Worm (Caenorhabditis elegans) whole organism, young adult: ENCODE data around the gene fbxb-53.

Experiments used
- bed-1 ChIP-seq: fragments of 200-800 bp; sonication (Bioruptor generic); IDR thresholded peaks from 2 replicates; pipeline ENCODE4 v1.3.6; 2022; ENCODE audit warnings: missing genetic modification reagents, missing genetic modification characterization, missing compliant biosample characterization
- efl-1 ChIP-seq: fragments of 150-350 bp; optimal IDR thresholded peaks from 2 replicates; lab custom pipeline; 2014; ENCODE audit warnings: missing biosample characterization, missing genetic modification reagents, missing genetic modification characterization
- ekl-4 ChIP-seq: fragments of 200-800 bp; sonication (Bioruptor generic); IDR thresholded peaks from 2 replicates; pipeline ENCODE4 v1.3.6; 2022; ENCODE audit warnings: missing genetic modification reagents, missing genetic modification characterization, missing compliant biosample characterization
- fkh-3 ChIP-seq: sonication (generic microtip); optimal IDR thresholded peaks from 2 replicates; lab custom pipeline; 2016; ENCODE audit warnings: mild to moderate bottlenecking, missing genetic modification characterization, missing compliant biosample characterization
- him-1 ChIP-seq: sonication (generic microtip); optimal IDR thresholded peaks from 2 replicates; lab custom pipeline; 2016; ENCODE audit warnings: missing genotype, missing genetic modification reagents, missing genetic modification characterization, missing compliant biosample characterization
- madf-8 ChIP-seq: fragments of 200-800 bp; sonication (Bioruptor generic); conservative IDR thresholded peaks from 2 replicates; pipeline ENCODE4 v1.3.6; 2022; ENCODE audit warnings: missing genetic modification reagents, missing genetic modification characterization, missing compliant biosample characterization
- mcd-1 ChIP-seq: fragments of 200-800 bp; sonication (Bioruptor generic); IDR thresholded peaks from 2 replicates; pipeline ENCODE4 v1.3.6; 2022; ENCODE audit warnings: missing genetic modification reagents, missing genetic modification characterization, missing compliant biosample characterization
- pha-4 ChIP-seq: fragments of 150-350 bp; sonication (generic microtip); optimal IDR thresholded peaks from 2 replicates; lab custom pipeline; 2014; ENCODE audit warnings: missing biosample characterization, missing genetic modification reagents, missing genetic modification characterization
- tlf-1 ChIP-seq: fragments of 200-800 bp; sonication (Bioruptor generic); optimal IDR thresholded peaks from 2 replicates; lab custom pipeline; 2018; ENCODE audit warnings: mild to moderate bottlenecking, missing genetic modification characterization, missing compliant biosample characterization
- unc-130 ChIP-seq: sonication (generic microtip); optimal IDR thresholded peaks from 2 replicates; lab custom pipeline; 2016; ENCODE audit warnings: missing genetic modification reagents, missing genetic modification characterization, missing compliant biosample characterization
- xnd-1 ChIP-seq: sonication (generic microtip); optimal IDR thresholded peaks from 2 replicates; lab custom pipeline; 2016; ENCODE audit warnings: missing genotype, missing genetic modification reagents, missing genetic modification characterization, missing compliant biosample characterization
- ztf-25 ChIP-seq: fragments of 200-800 bp; sonication (Bioruptor generic); IDR thresholded peaks from 2 replicates; pipeline ENCODE4 v1.3.6; 2022; ENCODE audit warnings: missing genetic modification reagents, missing genetic modification characterization, missing compliant biosample characterization
- ztf-6 ChIP-seq: fragments of 200-800 bp; sonication (Bioruptor generic); IDR thresholded peaks from 2 replicates; pipeline ENCODE4 v1.3.6; 2022; ENCODE audit warnings: missing genetic modification reagents, missing genetic modification characterization, missing compliant biosample characterization

ce11 chrII:1742535-1742934 lies 14.1 kb upstream of the fbxb-53 start, which contains the start of gene F36H5.12:
- TF ChIP-seq mcd-1 (no peak), pha-4 (tag; lab: Kevin White, UChicago) (no peak), efl-1 (GFP tag; lab: Kevin White, UChicago) (no peak), ekl-4 (no peak), ztf-6 (GFP tag; lab: Robert Waterston, UW) (no peak), tlf-1 (GFP tag; lab: Kevin White, UChicago) (no peak), ztf-25 (GFP tag; lab: Robert Waterston, UW) (no peak), bed-1 (no peak), fkh-3 (tag; lab: Kevin White, UChicago) (no peak), unc-130 (no peak), xnd-1 (tag; lab: Kevin White, UChicago) (no peak), him-1 (no peak), madf-8 (GFP tag; lab: Robert Waterston, UW) (no peak)
